Worm (Caenorhabditis elegans): ENCODE data around the gene copd-1.

- TF ChIP-seq nhr-67 (tag; optimal IDR thresholded peaks at IDR 0.05) (no peak), ztf-11 (tag; optimal IDR thresholded peaks at IDR 0.05) (no peak), nfya-1 (tag; optimal IDR thresholded peaks at IDR 0.05; ENCODE audit: insufficient read depth) (peak; percentile 23), elt-1 (tag; optimal IDR thresholded peaks at IDR 0.05) (no peak), ceh-16 (tag; optimal IDR thresholded peaks at IDR 0.05) (no peak), egl-5 (tag; optimal IDR thresholded peaks at IDR 0.05) (no peak), fkh-10 (GFP tag; optimal IDR thresholded peaks at IDR 0.05) (no peak), elt-3 (tag; optimal IDR thresholded peaks at IDR 0.05) (no peak), elt-2 (tag; optimal IDR thresholded peaks at IDR 0.05) (peak; percentile 56)
These were observed 20.5 kb downstream of the copd-1 start for ce11 chrIII:6604317-6604716.

Data from whole organism, L3 larva.